Worm (Caenorhabditis elegans) whole organism, mixed stage, embryonic: ENCODE data around the gene alh-7.

Source experiments
- lin-13 ChIP-seq: fragments of 150-350 bp; optimal IDR thresholded peaks from 2 replicates; lab custom pipeline; 2014; ENCODE audit warnings: missing biosample characterization, missing genetic modification characterization
- mep-1 ChIP-seq: fragments of 150-350 bp; optimal IDR thresholded peaks from 2 replicates; lab custom pipeline; 2017; ENCODE audit warnings: missing biosample characterization, missing genetic modification reagents, missing genetic modification characterization, inconsistent platforms
- mls-2 ChIP-seq: sonication (generic microtip); optimal IDR thresholded peaks from 2 replicates; lab custom pipeline; 2016; ENCODE audit warnings: mild to moderate bottlenecking, missing genetic modification characterization, moderate library complexity, missing compliant biosample characterization
- nhr-12 ChIP-seq: fragments of 150-350 bp; optimal IDR thresholded peaks from 2 replicates; lab custom pipeline; 2014; ENCODE audit warnings: missing biosample characterization, missing genetic modification characterization
- nhr-28 ChIP-seq: fragments of 150-350 bp; optimal IDR thresholded peaks from 2 replicates; lab custom pipeline; 2014; ENCODE audit warnings: missing biosample characterization, missing genetic modification characterization
- nhr-76 ChIP-seq: sonication (generic microtip); optimal IDR thresholded peaks from 2 replicates; lab custom pipeline; 2017; ENCODE audit warnings: missing biosample characterization, missing genetic modification characterization
- unc-39 ChIP-seq: fragments of 150-350 bp; optimal IDR thresholded peaks from 2 replicates; lab custom pipeline; 2014; ENCODE audit warnings: missing biosample characterization, missing genetic modification characterization

DNA sequence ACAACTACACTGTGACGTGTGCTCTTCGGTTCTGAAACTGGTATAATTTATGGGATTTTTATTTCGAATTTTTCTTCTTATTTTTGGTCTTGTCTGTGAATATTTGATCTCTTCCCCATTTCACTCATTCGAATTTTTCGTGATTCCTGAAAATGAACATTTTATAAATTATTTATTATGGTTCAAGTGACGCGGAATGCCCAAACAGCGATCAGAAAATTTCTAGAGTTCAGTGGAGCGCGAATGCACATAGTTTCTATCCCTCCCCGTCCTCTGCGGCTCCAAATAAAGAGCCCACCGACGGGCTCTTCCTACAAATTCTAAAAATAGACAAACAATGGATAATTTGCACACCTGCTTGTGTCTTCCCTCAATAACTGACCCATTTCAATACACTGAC is 12.1 kb upstream of the alh-7 start, which contains the start of gene F54F11.1:
- TF ChIP-seq lin-13 (tag; lab: Kevin White, UChicago): no peak
- TF ChIP-seq mls-2 (tag; lab: Kevin White, UChicago): no peak
- TF ChIP-seq unc-39 (tag; lab: Kevin White, UChicago): no peak
- no peak for TF ChIP-seq mep-1 (tag; lab: Kevin White, UChicago)
- no peak for TF ChIP-seq nhr-76 (tag; lab: Kevin White, UChicago)
- no peak for TF ChIP-seq nhr-28 (tag; lab: Kevin White, UChicago)
- no peak for TF ChIP-seq nhr-12
